Worm (Caenorhabditis elegans): Measurements from ENCODE around the gene lir-3.

lir-3 gene

ce11 chrII:11149866-11150685 is 34.5 kb downstream of the lir-3 start (continued):
- TF ChIP-seq nfya-1 (tag; optimal IDR thresholded peaks at IDR 0.05; ENCODE audit: insufficient read depth) (no peak), jun-1 (tag; optimal IDR thresholded peaks at IDR 0.05) (peak; percentile 88), ZK546.5 (tag; optimal IDR thresholded peaks at IDR 0.05) (no peak), nhr-67 (tag; optimal IDR thresholded peaks at IDR 0.05) (no peak), mdl-1 (tag; optimal IDR thresholded peaks at IDR 0.05) (no peak), nhr-25 (tag; optimal IDR thresholded peaks at IDR 0.05) (no peak), egl-5 (tag; optimal IDR thresholded peaks at IDR 0.05) (no peak)

ce11 chrII:11142571-11142970 is 42.0 kb downstream of the lir-3 start, which contains the start of gene arrd-6:
Gene arrd-6, plus strand, starts transcription at chrII:11142739.
- TF ChIP-seq elt-2 (tag; optimal IDR thresholded peaks at IDR 0.05) (no peak), ama-1 (optimal IDR thresholded peaks at IDR 0.05) (no peak), mml-1 (tag; optimal IDR thresholded peaks at IDR 0.05) (no peak), unc-39 (tag; optimal IDR thresholded peaks at IDR 0.05) (no peak), tbx-2 (tag; optimal IDR thresholded peaks at IDR 0.05) (no peak), zag-1 (tag; optimal IDR thresholded peaks at IDR 0.05) (no peak), aly-2 (tag; optimal IDR thresholded peaks at IDR 0.05) (no peak), fkh-2 (tag; optimal IDR thresholded peaks at IDR 0.05) (no peak), nhr-25 (tag; optimal IDR thresholded peaks at IDR 0.05) (no peak), nhr-67 (tag; optimal IDR thresholded peaks at IDR 0.05) (no peak), snpc-4 (tag; optimal IDR thresholded peaks at IDR 0.05) (no peak), ceh-16 (tag; optimal IDR thresholded peaks at IDR 0.05) (no peak), nhr-12 (tag; optimal IDR thresholded peaks at IDR 0.05) (no peak), daf-12 (tag; optimal IDR thresholded peaks at IDR 0.05) (no peak), fos-1 (tag; optimal IDR thresholded peaks at IDR 0.05) (no peak)

- TF ChIP-seq ceh-82 (tag; optimal IDR thresholded peaks at IDR 0.05) (no peak), unc-62 (GFP tag; optimal IDR thresholded peaks at IDR 0.05) (no peak), fos-1 (tag; optimal IDR thresholded peaks at IDR 0.05) (no peak), mdl-1 (tag; optimal IDR thresholded peaks at IDR 0.05) (no peak), nhr-11 (tag; optimal IDR thresholded peaks at IDR 0.05) (no peak), pqm-1 (tag; optimal IDR thresholded peaks at IDR 0.05) (no peak), eor-1 (tag; optimal IDR thresholded peaks at IDR 0.05) (no peak), elt-1 (tag; optimal IDR thresholded peaks at IDR 0.05) (no peak), nhr-28 (tag; optimal IDR thresholded peaks at IDR 0.05) (no peak), ZK546.5 (tag; optimal IDR thresholded peaks at IDR 0.05) (no peak), pha-4 (tag; optimal IDR thresholded peaks at IDR 0.05) (no peak), nhr-12 (tag; optimal IDR thresholded peaks at IDR 0.05) (no peak), aly-2 (tag; optimal IDR thresholded peaks at IDR 0.05) (no peak)
Observed at ce11 chrII:11140140-11140539, 44.5 kb downstream of the lir-3 start, which contains the start of gene F40F8.4. Gene F40F8.4, minus strand, starts transcription at chrII:11140240.

DNA sequence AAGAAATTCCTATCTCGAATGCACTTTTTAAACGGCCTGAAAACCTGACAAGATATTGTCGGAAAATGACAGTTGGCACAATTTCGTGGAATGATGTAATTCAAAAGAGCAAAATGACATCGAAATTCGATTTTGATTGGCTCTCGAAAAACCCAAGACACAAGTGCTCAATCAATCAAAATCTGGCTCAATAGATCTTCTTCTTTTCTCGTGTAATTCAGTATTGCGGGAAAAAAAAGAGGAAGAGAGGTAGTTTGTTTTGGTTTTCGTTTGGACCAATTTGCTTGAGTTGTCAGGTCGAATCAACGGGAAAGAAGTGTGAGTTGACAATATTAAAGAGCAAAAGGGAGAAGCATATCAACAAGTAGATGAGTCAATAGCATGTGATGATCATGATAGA is 48.8 kb downstream of the lir-3 start:
- TF ChIP-seq elt-3 (tag; optimal IDR thresholded peaks at IDR 0.05) = no peak
- TF ChIP-seq egl-5 (tag; optimal IDR thresholded peaks at IDR 0.05) = peak; percentile 49
- no peak for TF ChIP-seq nhr-23 (tag; optimal IDR thresholded peaks at IDR 0.05)
- TF ChIP-seq pha-4 (tag; optimal IDR thresholded peaks at IDR 0.05) = peak; percentile 32
- TF ChIP-seq nfya-1 (tag; optimal IDR thresholded peaks at IDR 0.05; ENCODE audit: insufficient read depth) = peak; percentile 44
- TF ChIP-seq elt-2 (tag; optimal IDR thresholded peaks at IDR 0.05) = peak; percentile 39

DNA sequence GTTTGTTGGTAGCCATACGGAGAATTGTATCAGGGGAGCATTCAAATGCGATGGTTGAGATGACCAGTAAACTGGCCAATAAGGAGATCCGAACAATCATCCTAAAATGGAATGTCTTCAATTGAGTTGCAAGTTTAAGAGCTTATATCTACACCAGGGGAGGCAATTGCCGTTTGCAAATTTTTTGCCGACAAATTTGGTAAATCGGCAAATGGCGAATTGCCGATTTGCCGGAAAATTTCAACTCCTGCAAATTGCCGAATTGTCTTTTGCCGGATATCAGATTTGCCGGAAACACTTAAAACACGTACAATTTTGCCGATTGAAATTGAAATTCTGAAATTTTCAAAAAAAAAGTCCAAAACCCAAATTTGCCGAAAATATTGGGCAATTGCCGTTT is 49.8 kb downstream of the lir-3 start, which contains the start of gene F40F8.5:
F40F8.5 (minus strand) TSS at position 101 of the 400 bp plus-strand sequence.
- TF ChIP-seq unc-62 (GFP tag; optimal IDR thresholded peaks at IDR 0.05) (no peak), nhr-25 (tag; optimal IDR thresholded peaks at IDR 0.05) (no peak), sea-2 (GFP tag; optimal IDR thresholded peaks at IDR 0.05) (no peak), skn-1 (tag; optimal IDR thresholded peaks at IDR 0.05) (no peak), elt-1 (tag; optimal IDR thresholded peaks at IDR 0.05) (no peak), elt-3 (tag; optimal IDR thresholded peaks at IDR 0.05) (no peak), nhr-76 (tag; optimal IDR thresholded peaks at IDR 0.05) (no peak), pqm-1 (tag; optimal IDR thresholded peaks at IDR 0.05) (no peak), tbx-2 (tag; optimal IDR thresholded peaks at IDR 0.05) (no peak), nhr-11 (tag; optimal IDR thresholded peaks at IDR 0.05) (no peak), zag-1 (tag; optimal IDR thresholded peaks at IDR 0.05) (no peak)

Data from whole organism, L3 larva.